Worm (Caenorhabditis elegans): ENCODE measurements around the gene clec-149.

Gene clec-149

DNA sequence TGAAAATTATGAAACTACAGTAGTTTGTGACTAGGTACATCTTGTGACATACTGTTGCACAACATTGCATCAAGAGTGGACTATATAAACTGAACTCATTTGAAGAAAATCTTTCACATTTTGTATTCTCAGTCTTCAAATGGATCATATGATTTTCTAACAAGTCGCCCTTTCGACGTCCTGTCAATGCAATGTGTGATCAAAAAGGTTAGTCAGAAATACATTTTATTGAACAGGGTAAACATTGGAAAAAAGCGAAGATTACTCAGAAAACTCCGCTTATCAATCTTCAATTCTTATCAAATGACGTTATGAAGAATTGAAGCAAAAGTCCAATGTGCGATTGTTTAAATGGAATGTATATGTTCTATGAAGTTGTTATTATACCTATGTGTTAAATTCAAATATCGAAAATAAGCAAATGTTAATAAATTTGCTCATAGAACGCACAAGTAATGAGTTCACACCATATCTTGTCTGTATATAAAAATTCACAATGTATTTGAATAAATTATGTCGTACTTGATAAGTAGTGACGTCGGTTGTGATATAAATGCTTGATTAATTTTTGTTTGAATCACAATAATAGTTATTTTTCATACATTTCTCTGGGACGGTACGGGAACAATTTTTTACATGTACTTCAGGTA, 10.0 kb downstream of the clec-149 start, which contains the start of gene zip-2:
Gene zip-2, plus strand, starts transcription at position 128 of the 650 bp plus-strand sequence.
- no peak for TF ChIP-seq lin-38 (GFP tag; IDR thresholded peaks at IDR 0.05)
- TF ChIP-seq T20F7.1 (GFP tag; optimal IDR thresholded peaks at IDR 0.05): peak; percentile 38
- peak; percentile 32 for TF ChIP-seq mxl-3 (GFP tag; optimal IDR thresholded peaks at IDR 0.05)
- TF ChIP-seq F10B5.3 (tag; optimal IDR thresholded peaks at IDR 0.05): no peak
- TF ChIP-seq mdt-29 (GFP tag; IDR thresholded peaks at IDR 0.05): no peak
- peak; percentile 7 for TF ChIP-seq ztf-7 (tag; optimal IDR thresholded peaks at IDR 0.05)
- no peak for TF ChIP-seq zip-11 (GFP tag; IDR thresholded peaks at IDR 0.05)
- no peak for TF ChIP-seq nhr-25 (tag; optimal IDR thresholded peaks at IDR 0.05; ENCODE audit: borderline replicate concordance, insufficient read depth)
- peak; percentile 90 for TF ChIP-seq dmd-6 (GFP tag; IDR thresholded peaks at IDR 0.05)
- no peak for TF ChIP-seq nhr-41 (GFP tag; IDR thresholded peaks at IDR 0.05)
- no peak for TF ChIP-seq nhr-42 (GFP tag; IDR thresholded peaks at IDR 0.05)
- peak; percentile 95 for TF ChIP-seq dve-1 (tag; optimal IDR thresholded peaks at IDR 0.05; ENCODE audit: insufficient read depth)
- TF ChIP-seq snpc-1.2 (GFP tag; IDR thresholded peaks at IDR 0.05): no peak
- TF ChIP-seq pha-4 (GFP tag; IDR thresholded peaks at IDR 0.05): no peak
- TF ChIP-seq pha-4 (tag; optimal IDR thresholded peaks at IDR 0.05): peak; percentile 25
- TF ChIP-seq ctbp-1 (GFP tag; IDR thresholded peaks at IDR 0.05): no peak
- TF ChIP-seq unc-62 (GFP tag; optimal IDR thresholded peaks at IDR 0.05 in 1 of 2): peak in 1 of 2 experiments; percentile 79
- no peak for TF ChIP-seq unc-62 (tag; optimal IDR thresholded peaks at IDR 0.05)
- TF ChIP-seq cey-2 (tag; optimal IDR thresholded peaks at IDR 0.05; ENCODE audit: borderline replicate concordance, insufficient read depth): no peak
- peak; percentile 91 for TF ChIP-seq aha-1 (tag)
- TF ChIP-seq nhr-77 (tag; optimal IDR thresholded peaks at IDR 0.05): peak; percentile 71
- peak; percentile 64 for TF ChIP-seq php-3 (GFP tag; IDR thresholded peaks at IDR 0.05)
- no peak for TF ChIP-seq ceh-44 (GFP tag; IDR thresholded peaks at IDR 0.05)
- TF ChIP-seq lin-39 (tag; optimal IDR thresholded peaks at IDR 0.05): no peak
- peak; percentile 43 for TF ChIP-seq mes-2 (tag; optimal IDR thresholded peaks at IDR 0.05; ENCODE audit: poor library complexity, severe bottlenecking)
- no peak for TF ChIP-seq ceh-32 (tag; optimal IDR thresholded peaks at IDR 0.05; ENCODE audit: poor library complexity)
- no peak for TF ChIP-seq Y5F2A.4 (GFP tag; optimal IDR thresholded peaks at IDR 0.05)
- TF ChIP-seq tra-1 (GFP tag; IDR thresholded peaks at IDR 0.05): 0 out of 2 replicates have a peak, but pooled peaks have one; percentile 41
- peak; percentile 74 for TF ChIP-seq hlh-30 (tag; optimal IDR thresholded peaks at IDR 0.05; ENCODE audit: insufficient read depth)
- no peak for TF ChIP-seq ceh-82 (tag; optimal IDR thresholded peaks at IDR 0.05)
- no peak for TF ChIP-seq ZK337.2 (GFP tag; IDR thresholded peaks at IDR 0.05)
- TF ChIP-seq lin-1 (GFP tag; IDR thresholded peaks at IDR 0.05): peak; percentile 72; the same call in 1 of the 2 replicates
- TF ChIP-seq dmd-8 (GFP tag; IDR thresholded peaks at IDR 0.05): no peak
- peak; percentile 45 for TF ChIP-seq jun-1 (tag; optimal IDR thresholded peaks at IDR 0.05)
- peak in 1 of 2 experiments; percentile 58 for TF ChIP-seq lsy-2 (tag; optimal IDR thresholded peaks at IDR 0.05)
- no peak for TF ChIP-seq duxl-1 (tag; optimal IDR thresholded peaks at IDR 0.05; ENCODE audit: poor library complexity)
- peak; percentile 53 for TF ChIP-seq nhr-48 (tag; optimal IDR thresholded peaks at IDR 0.05)
- no peak for TF ChIP-seq rbr-2 (tag; optimal IDR thresholded peaks at IDR 0.05)
- no peak for TF ChIP-seq set-16 (GFP tag; IDR thresholded peaks at IDR 0.05)
- no peak for TF ChIP-seq daf-8 (GFP tag; IDR thresholded peaks at IDR 0.05)
- no peak for TF ChIP-seq Y105C5A.15 (GFP tag; IDR thresholded peaks at IDR 0.05)
- TF ChIP-seq F44E2.7 (GFP tag; IDR thresholded peaks at IDR 0.05): no peak
- TF ChIP-seq mep-1 (tag; optimal IDR thresholded peaks at IDR 0.05): peak; percentile 68
- TF ChIP-seq nhr-11 (tag; optimal IDR thresholded peaks at IDR 0.05): peak; percentile 33
- TF ChIP-seq pqm-1 (tag; optimal IDR thresholded peaks at IDR 0.05): peak; percentile 84
- no peak for TF ChIP-seq lin-29 (GFP tag; IDR thresholded peaks at IDR 0.05)
- TF ChIP-seq hlh-11 (tag; optimal IDR thresholded peaks at IDR 0.05): peak; percentile 89
- peak; percentile 29 for TF ChIP-seq nhr-102 (tag; optimal IDR thresholded peaks at IDR 0.05)
- TF ChIP-seq D1046.2 (GFP tag; IDR thresholded peaks at IDR 0.05): no peak
- TF ChIP-seq ama-1 (optimal IDR thresholded peaks at IDR 0.05): no peak
